Fruit fly (Drosophila melanogaster): Measurements from ENCODE around the gene mRpL22.

Gene mRpL22

DNA sequence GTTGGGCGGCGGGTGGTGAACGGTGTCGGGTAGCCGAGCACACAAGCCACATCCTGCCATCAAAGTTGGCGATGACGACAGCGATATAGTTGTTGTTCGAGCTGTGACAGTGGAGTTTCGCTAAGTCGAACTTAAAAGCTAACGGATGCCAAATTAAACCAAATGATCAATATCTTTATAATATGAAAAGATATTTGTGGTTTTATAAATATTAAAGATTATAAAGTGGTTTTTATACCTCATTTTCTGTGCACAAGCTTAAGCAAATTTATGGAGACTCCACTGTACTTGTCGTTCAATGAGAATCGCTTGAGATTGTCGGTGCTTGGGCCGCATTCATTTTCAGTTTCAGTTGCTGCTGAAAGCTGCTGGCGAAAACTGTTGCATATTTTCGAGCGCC, 38.3 kb downstream of the mRpL22 start (continued):
- TF ChIP-seq Mrtf (GFP tag; IDR thresholded peaks at IDR 0.05), result 0 out of 3 replicates have a peak, but pooled peaks have one; percentile 34
- no peak for TF ChIP-seq kah (GFP tag; optimal IDR thresholded peaks at IDR 0.05)
- peak; percentile 41 for TF ChIP-seq bcd (GFP tag; optimal IDR thresholded peaks at IDR 0.05)
- no peak for TF ChIP-seq crc (GFP tag; optimal IDR thresholded peaks at IDR 0.05)
- TF ChIP-seq zfh1 (GFP tag; IDR thresholded peaks at IDR 0.05), result peak; percentile 45; the same call in 1 of the 3 replicates
- no peak for TF ChIP-seq Hand (GFP tag; optimal IDR thresholded peaks at IDR 0.05)
- no peak for TF ChIP-seq CG16863 (GFP tag; optimal IDR thresholded peaks at IDR 0.05)
- TF ChIP-seq CG4707 (GFP tag; optimal IDR thresholded peaks at IDR 0.05), result no peak
- TF ChIP-seq CkIIα-i1 (GFP tag; IDR thresholded peaks at IDR 0.05), result 0 out of 2 replicates have a peak, but pooled peaks have one; percentile 1
- no peak for TF ChIP-seq CG10959 (GFP tag; IDR thresholded peaks at IDR 0.05)
- TF ChIP-seq CG6654 (GFP tag; optimal IDR thresholded peaks at IDR 0.05), result no peak
- no peak for TF ChIP-seq amos (GFP tag; IDR thresholded peaks at IDR 0.05; ENCODE audit: partially characterized antibody)
- TF ChIP-seq Sry-δ (GFP tag; optimal IDR thresholded peaks at IDR 0.05), result no peak
- TF ChIP-seq CG1832 (GFP tag; optimal IDR thresholded peaks at IDR 0.05), result no peak
- no peak for TF ChIP-seq Atf-2 (GFP tag; optimal IDR thresholded peaks at IDR 0.05)
- TF ChIP-seq HLHmδ (GFP tag; optimal IDR thresholded peaks at IDR 0.05), result no peak
- no peak for TF ChIP-seq CG5180 (GFP tag; optimal IDR thresholded peaks at IDR 0.05)
- TF ChIP-seq CG15601 (tag; optimal IDR thresholded peaks at IDR 0.05), result peak; percentile 49
- no peak for TF ChIP-seq Dek (tag; optimal IDR thresholded peaks at IDR 0.05)
- peak; percentile 22 for TF ChIP-seq run (tag; optimal IDR thresholded peaks at IDR 0.05)
- no peak for TF ChIP-seq slp2 (GFP tag; optimal IDR thresholded peaks at IDR 0.05)
- TF ChIP-seq pfk (GFP tag; optimal IDR thresholded peaks at IDR 0.05), result no peak
- TF ChIP-seq toy (GFP tag; IDR thresholded peaks at IDR 0.05), result no peak
- peak; percentile 66 for TF ChIP-seq PHDP (tag; optimal IDR thresholded peaks at IDR 0.05)
- no peak for TF ChIP-seq corto (GFP tag; optimal IDR thresholded peaks at IDR 0.05)
- peak; percentile 39; the same call in 1 of the 2 replicates for TF ChIP-seq CG17328 (GFP tag; IDR thresholded peaks at IDR 0.05)
- TF ChIP-seq ham (GFP tag; IDR thresholded peaks at IDR 0.05), result no peak
- TF ChIP-seq dmrt11E (tag; optimal IDR thresholded peaks at IDR 0.05), result no peak
- 0 out of 3 replicates have a peak, but pooled peaks have one; percentile 41 for TF ChIP-seq otp (GFP tag; IDR thresholded peaks at IDR 0.05)

DNA sequence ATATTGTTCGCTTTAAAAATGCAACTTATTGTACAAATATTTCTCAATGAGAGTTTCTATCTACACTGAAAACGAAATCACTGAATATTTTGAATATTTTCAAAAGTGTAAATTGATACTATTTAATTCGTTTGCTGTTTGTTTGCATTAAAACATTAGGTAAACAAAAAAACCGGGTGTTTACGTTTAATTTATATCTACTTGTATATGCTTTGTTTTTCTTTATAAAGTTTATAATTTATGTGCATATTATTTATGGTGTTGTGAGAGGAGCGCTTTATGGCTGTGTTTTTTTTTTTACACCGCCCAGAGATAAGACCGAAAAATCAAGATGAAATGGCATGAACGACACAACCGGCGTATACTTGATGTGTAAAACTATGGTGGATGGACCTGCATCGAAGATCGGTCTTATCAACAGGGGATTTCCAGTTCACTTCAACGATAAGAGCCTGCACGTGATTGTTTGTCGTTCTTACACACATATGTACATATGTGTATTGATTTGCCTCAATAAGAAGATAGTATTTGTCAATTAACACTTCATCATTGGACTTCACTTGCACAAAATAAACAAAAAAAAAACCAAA, 45.8 kb downstream of the mRpL22 start:
- TF ChIP-seq ab (GFP tag; optimal IDR thresholded peaks at IDR 0.05) (no peak), Dref (GFP tag; IDR thresholded peaks at IDR 0.05) (no peak), CG17361 (GFP tag; IDR thresholded peaks at IDR 0.05) (no peak), Blimp-1 (GFP tag; optimal IDR thresholded peaks at IDR 0.05) (peak; percentile 6), cad (GFP tag; optimal IDR thresholded peaks at IDR 0.05) (no peak), CG10147 (GFP tag; optimal IDR thresholded peaks at IDR 0.05) (no peak), Hr51 (GFP tag; optimal IDR thresholded peaks at IDR 0.05) (peak in 1 of 2 experiments; percentile 46), Abd-B (GFP tag; optimal IDR thresholded peaks at IDR 0.05) (peak; percentile 20), unpg (GFP tag; optimal IDR thresholded peaks at IDR 0.05) (peak; percentile 34), CG33213 (GFP tag; optimal IDR thresholded peaks at IDR 0.05) (no peak), MBD-R2 (GFP tag; IDR thresholded peaks at IDR 0.05) (no peak), PHDP (tag; optimal IDR thresholded peaks at IDR 0.05) (peak; percentile 33), Ets65A (GFP tag) (peak; percentile 31), tx (GFP tag; optimal IDR thresholded peaks at IDR 0.05) (no peak), sna (GFP tag; IDR thresholded peaks at IDR 0.05; ENCODE audit: partially characterized antibody) (no peak), kni (GFP tag; optimal IDR thresholded peaks at IDR 0.05) (no peak), CG14965 (GFP tag; optimal IDR thresholded peaks at IDR 0.05; ENCODE audit: borderline replicate concordance) (no peak), fu2 (GFP tag; optimal IDR thresholded peaks at IDR 0.05) (no peak), CG13624 (GFP tag; optimal IDR thresholded peaks at IDR 0.05) (no peak), wdn (GFP tag; IDR thresholded peaks at IDR 0.05) (no peak), CG6654 (GFP tag; optimal IDR thresholded peaks at IDR 0.05) (no peak), CoRest (tag; optimal IDR thresholded peaks at IDR 0.05) (peak; percentile 2), CG3847 (GFP tag; IDR thresholded peaks at IDR 0.05) (no peak), danr (GFP tag; IDR thresholded peaks at IDR 0.05) (no peak)

Measured in whole organism, embryonic.